Worm (Caenorhabditis elegans): ENCODE data around the gene C06A6.4.

The C06A6.4 gene

DNA sequence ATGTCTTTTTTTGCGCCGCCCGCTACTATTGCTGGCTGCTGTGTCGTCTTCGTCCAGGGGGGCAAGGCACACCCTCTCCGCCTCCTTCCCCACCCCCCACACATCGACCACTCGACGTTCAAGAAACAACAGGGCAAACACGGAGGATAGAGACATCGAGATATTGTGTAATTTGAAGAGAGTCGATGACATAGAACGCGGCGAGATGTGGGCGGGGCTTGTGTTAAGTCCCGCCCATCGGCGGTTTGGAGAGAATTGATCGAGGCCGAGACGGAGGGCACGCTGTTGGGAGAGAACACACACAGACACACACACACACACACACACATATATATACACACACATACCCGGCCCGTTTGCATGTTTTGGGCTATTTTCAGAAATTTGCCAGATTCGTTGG, 16.5 kb upstream of the C06A6.4 start (continued):
- TF ChIP-seq ekl-4 (GFP tag; IDR thresholded peaks at IDR 0.05) (0 out of 2 replicates have a peak, but pooled peaks have one; percentile 53), D2030.7 (GFP tag; IDR thresholded peaks at IDR 0.05) (no peak), T26A5.8 (tag; optimal IDR thresholded peaks at IDR 0.05) (no peak), egl-18 (GFP tag; IDR thresholded peaks at IDR 0.05) (no peak), ceh-27 (GFP tag; optimal IDR thresholded peaks at IDR 0.05) (peak; percentile 82), zim-3 (tag; optimal IDR thresholded peaks at IDR 0.05) (no peak), pha-4 (tag; optimal IDR thresholded peaks at IDR 0.05) (no peak), ceh-58 (GFP tag; IDR thresholded peaks at IDR 0.05) (no peak), tlf-1 (GFP tag; optimal IDR thresholded peaks at IDR 0.05) (no peak), hrde-1 (tag; optimal IDR thresholded peaks at IDR 0.05; ENCODE audit: borderline replicate concordance) (no peak), repo-1 (tag; optimal IDR thresholded peaks at IDR 0.05) (peak; percentile 71), B0019.2 (GFP tag; conservative IDR thresholded peaks at IDR 0.05) (no peak), hlh-26 (GFP tag; conservative IDR thresholded peaks at IDR 0.05) (no peak), rpc-1 (optimal IDR thresholded peaks at IDR 0.05) (no peak), rpc-1 (tag; optimal IDR thresholded peaks at IDR 0.05) (no peak), egl-44 (GFP tag; IDR thresholded peaks at IDR 0.05) (0 out of 2 replicates have a peak, but pooled peaks have one; percentile 21), nfya-2 (GFP tag; IDR thresholded peaks at IDR 0.05) (no peak), T07F8.4 (tag; optimal IDR thresholded peaks at IDR 0.05) (no peak), mes-4 (tag; optimal IDR thresholded peaks at IDR 0.05) (no peak), snpc-4 (GFP tag; optimal IDR thresholded peaks at IDR 0.05) (no peak), snpc-4 (tag; optimal IDR thresholded peaks at IDR 0.05) (peak in 3 of 4 experiments; percentile 15 to 63 (median 54)), ztf-3 (GFP tag; optimal IDR thresholded peaks at IDR 0.05) (no peak), C06A6.2 (GFP tag; conservative IDR thresholded peaks at IDR 0.05) (no peak), bed-2 (GFP tag; IDR thresholded peaks at IDR 0.05) (no peak), unc-130 (GFP tag; optimal IDR thresholded peaks at IDR 0.05) (no peak), Y53F4B.3 (GFP tag; IDR thresholded peaks at IDR 0.05) (no peak), ama-1 (optimal IDR thresholded peaks at IDR 0.05) (no peak), ama-1 (GFP tag; optimal IDR thresholded peaks at IDR 0.05) (no peak), Y79H2A.3 (GFP tag; conservative IDR thresholded peaks at IDR 0.05) (no peak), B0336.3 (GFP tag; IDR thresholded peaks at IDR 0.05) (peak; percentile 79), madf-6 (GFP tag; IDR thresholded peaks at IDR 0.05) (no peak), B0035.1 (tag; optimal IDR thresholded peaks at IDR 0.05) (no peak), madf-8 (GFP tag; conservative IDR thresholded peaks at IDR 0.05) (no peak), ceh-79 (tag; optimal IDR thresholded peaks at IDR 0.05) (no peak), F22D6.2 (tag; optimal IDR thresholded peaks at IDR 0.05) (no peak), ZK185.1 (tag; optimal IDR thresholded peaks at IDR 0.05; ENCODE audit: poor library complexity, severe bottlenecking) (peak; percentile 27), let-607 (tag; optimal IDR thresholded peaks at IDR 0.05) (peak in 1 of 2 experiments; percentile 38), nhr-80 (tag; optimal IDR thresholded peaks at IDR 0.05) (peak; percentile 60), B0261.1 (tag; optimal IDR thresholded peaks at IDR 0.05) (no peak), F39B2.1 (GFP tag; IDR thresholded peaks at IDR 0.05) (no peak), madf-10 (tag; optimal IDR thresholded peaks at IDR 0.05) (peak; percentile 48), lin-26 (GFP tag; IDR thresholded peaks at IDR 0.05) (peak; percentile 22; the same call in 1 of the 2 replicates), ztf-28 (GFP tag; IDR thresholded peaks at IDR 0.05) (no peak), dpl-1 (GFP tag; optimal IDR thresholded peaks at IDR 0.05) (no peak), attf-6 (GFP tag; IDR thresholded peaks at IDR 0.05) (no peak), ceh-100 (GFP tag; IDR thresholded peaks at IDR 0.05) (peak; percentile 57), sdz-38 (tag; optimal IDR thresholded peaks at IDR 0.05) (no peak), F37B4.10 (GFP tag; IDR thresholded peaks at IDR 0.05) (no peak), cebp-2 (GFP tag; IDR thresholded peaks at IDR 0.05) (no peak), madf-3 (GFP tag; IDR thresholded peaks at IDR 0.05) (no peak), die-1 (tag; optimal IDR thresholded peaks at IDR 0.05) (peak; percentile 53)
